Fruit fly (Drosophila melanogaster) whole organism, embryonic: Measurements from ENCODE around the gene BORCS5.
A peak's percentile ranks its signal among the peaks of the same experiment; 100 is the strongest.

Experiments
- Ada2b ChIP-seq: fragments of 200-800 bp; sonication (Bioruptor generic); IDR thresholded peaks from 2 replicates; pipeline ENCODE4 v1.3.6; 2022; ENCODE audit warnings: missing biosample characterization, missing genetic modification characterization
- Atf-2 ChIP-seq: fragments of 200-800 bp; sonication (Bioruptor generic); optimal IDR thresholded peaks from 2 replicates; lab custom pipeline; 2016; ENCODE audit warnings: missing biosample characterization, missing genetic modification characterization
- Bdp1 ChIP-seq: fragments of 200-800 bp; sonication (Bioruptor generic); optimal IDR thresholded peaks from 3 replicates; lab custom pipeline; 2016; ENCODE audit warnings: missing biosample characterization, missing genetic modification characterization
- CG10431 ChIP-seq: fragments of 200-800 bp; sonication (Bioruptor generic); optimal IDR thresholded peaks from 3 replicates; lab custom pipeline; 2018; ENCODE audit warnings: missing biosample characterization, mild to moderate bottlenecking, missing genetic modification characterization
- CG12236 ChIP-seq: fragments of 200-800 bp; sonication (Bioruptor generic); optimal IDR thresholded peaks from 2 replicates; lab custom pipeline; 2016; ENCODE audit warnings: missing biosample characterization, missing genetic modification characterization
- CG12659 ChIP-seq: fragments of 200-800 bp; sonication (Bioruptor generic); optimal IDR thresholded peaks from 3 replicates; lab custom pipeline; 2017; ENCODE audit warnings: mild to moderate bottlenecking, missing biosample characterization, missing genetic modification reagents, missing genetic modification characterization
- CG13296 ChIP-seq: fragments of 200-800 bp; sonication (Bioruptor generic); optimal IDR thresholded peaks from 3 replicates; lab custom pipeline; 2018; ENCODE audit warnings: missing biosample characterization, mild to moderate bottlenecking, missing genetic modification characterization
- CG13775 ChIP-seq: fragments of 200-800 bp; sonication (Bioruptor generic); optimal IDR thresholded peaks from 3 replicates; lab custom pipeline; 2017; ENCODE audit warnings: missing biosample characterization, mild to moderate bottlenecking, missing genetic modification characterization
- CG15011 ChIP-seq: fragments of 200-800 bp; sonication (Bioruptor generic); optimal IDR thresholded peaks from 3 replicates; lab custom pipeline; 2018; ENCODE audit warnings: missing biosample characterization, mild to moderate bottlenecking, missing genetic modification characterization
- CG15479 ChIP-seq: fragments of 200-800 bp; sonication (Bioruptor generic); optimal IDR thresholded peaks from 3 replicates; lab custom pipeline; 2019; ENCODE audit warnings: missing biosample characterization, mild to moderate bottlenecking, missing genetic modification characterization, moderate library complexity
- CG15601 ChIP-seq: fragments of 200-800 bp; sonication (Bioruptor generic); optimal IDR thresholded peaks from 3 replicates; lab custom pipeline; 2019; ENCODE audit warnings: missing biosample characterization, mild to moderate bottlenecking, missing genetic modification characterization, moderate library complexity
- CG1603 ChIP-seq: fragments of 200-800 bp; sonication (Bioruptor generic); optimal IDR thresholded peaks from 2 replicates; lab custom pipeline; 2019; ENCODE audit warnings: missing biosample characterization, mild to moderate bottlenecking, missing genetic modification characterization, moderate library complexity
- CG17328 ChIP-seq: fragments of 200-800 bp; sonication (Bioruptor generic); IDR thresholded peaks from 2 replicates; pipeline ENCODE4 v1.3.6; 2022; ENCODE audit warnings: missing biosample characterization, missing genetic modification characterization
- CG1792 ChIP-seq: fragments of 200-800 bp; sonication (Bioruptor generic); optimal IDR thresholded peaks from 2 replicates; lab custom pipeline; 2016; ENCODE audit warnings: missing biosample characterization, missing genetic modification characterization
- CG18619 ChIP-seq: fragments of 200-800 bp; sonication (Bioruptor generic); optimal IDR thresholded peaks from 3 replicates; lab custom pipeline; 2017; ENCODE audit warnings: missing biosample characterization, mild to moderate bottlenecking, missing genetic modification characterization
- CG2875 ChIP-seq: fragments of 200-800 bp; sonication (Bioruptor generic); optimal IDR thresholded peaks from 2 replicates; lab custom pipeline; 2017; ENCODE audit warnings: missing biosample characterization, mild to moderate bottlenecking, missing genetic modification characterization, missing genetic modification reagents
- CG30020 ChIP-seq: fragments of 200-800 bp; optimal IDR thresholded peaks from 2 replicates; lab custom pipeline; 2019; ENCODE audit warnings: missing biosample characterization, mild to moderate bottlenecking, missing genetic modification characterization, moderate library complexity
- CG31441 ChIP-seq: fragments of 200-800 bp; sonication (Bioruptor generic); IDR thresholded peaks from 2 replicates; pipeline ENCODE4 v1.3.6; 2022; ENCODE audit warnings: missing biosample characterization, missing genetic modification characterization
- Dip2 ChIP-seq: fragments of 200-800 bp; sonication (Bioruptor generic); IDR thresholded peaks from 2 replicates; pipeline ENCODE4 v1.3.6; 2022; ENCODE audit warnings: missing biosample characterization, missing genetic modification characterization
- Dip3 ChIP-seq: fragments of 200-800 bp; sonication (Bioruptor generic); optimal IDR thresholded peaks from 3 replicates; lab custom pipeline; 2016; ENCODE audit warnings: missing biosample characterization, missing genetic modification characterization
- Doc2 ChIP-seq: fragments of 200-800 bp; sonication (Bioruptor generic); IDR thresholded peaks from 2 replicates; pipeline ENCODE4 v1.3.6; 2022; ENCODE audit warnings: missing biosample characterization, missing genetic modification characterization
- Lhr ChIP-seq: fragments of 200-800 bp; sonication (Bioruptor generic); optimal IDR thresholded peaks from 3 replicates; lab custom pipeline; 2017; ENCODE audit warnings: mild to moderate bottlenecking, missing biosample characterization, missing genetic modification reagents, missing genetic modification characterization
- MESR4 ChIP-seq: fragments of 200-800 bp; sonication (Bioruptor generic); optimal IDR thresholded peaks from 2 replicates; lab custom pipeline; 2018; ENCODE audit warnings: missing biosample characterization, mild to moderate bottlenecking, missing genetic modification characterization, moderate library complexity
- NC2α ChIP-seq: fragments of 200-800 bp; sonication (Bioruptor generic); optimal IDR thresholded peaks from 2 replicates; lab custom pipeline; 2016; ENCODE audit warnings: missing biosample characterization, missing genetic modification characterization
- NFAT ChIP-seq: fragments of 200-800 bp; sonication (Bioruptor generic); IDR thresholded peaks from 2 replicates; pipeline ENCODE4 v1.3.6; 2022; ENCODE audit warnings: missing biosample characterization, missing genetic modification characterization
- Nf-YC ChIP-seq: fragments of 200-800 bp; optimal IDR thresholded peaks from 3 replicates; lab custom pipeline; 2019; ENCODE audit warnings: missing biosample characterization, mild to moderate bottlenecking, missing genetic modification characterization, moderate library complexity
- Opbp ChIP-seq: fragments of 200-800 bp; sonication (Bioruptor generic); IDR thresholded peaks from 3 replicates; pipeline ENCODE4 v1.3.6; 2022; ENCODE audit warnings: missing biosample characterization, missing genetic modification characterization; ENCODE audit not compliant: partially characterized antibody
- PHDP ChIP-seq: fragments of 200-800 bp; sonication (Bioruptor generic); optimal IDR thresholded peaks from 3 replicates; lab custom pipeline; 2018; ENCODE audit warnings: missing biosample characterization, mild to moderate bottlenecking, missing genetic modification characterization, moderate library complexity
- Pdp1 ChIP-seq, 2 experiments: fragments of 200-800 bp; sonication (Bioruptor generic); optimal IDR thresholded peaks; 3 replicates each; lab custom pipeline; 2016; ENCODE audit warnings: missing biosample characterization in 2 of 2, missing genetic modification characterization in 2 of 2, mild to moderate bottlenecking in 1 of 2, moderate library complexity in 1 of 2
- Rfx ChIP-seq: fragments of 200-800 bp; sonication (Bioruptor generic); IDR thresholded peaks from 2 replicates; pipeline ENCODE4 v1.3.6; 2022; ENCODE audit warnings: missing biosample characterization, missing genetic modification characterization
- al ChIP-seq: fragments of 200-800 bp; sonication (Bioruptor generic); IDR thresholded peaks from 2 replicates; pipeline ENCODE4 v1.3.6; 2022; ENCODE audit warnings: missing biosample characterization, missing genetic modification characterization
- amos ChIP-seq: fragments of 200-800 bp; sonication (Bioruptor generic); IDR thresholded peaks from 2 replicates; pipeline ENCODE4 v1.3.6; 2022; ENCODE audit warnings: missing biosample characterization, missing genetic modification characterization; ENCODE audit not compliant: partially characterized antibody
- chif ChIP-seq, 2 experiments: fragments of 200-800 bp; sonication (Bioruptor generic); optimal IDR thresholded peaks; 3 replicates each; lab custom pipeline; 2016; ENCODE audit warnings: missing biosample characterization in 2 of 2, missing genetic modification characterization in 2 of 2
- chn ChIP-seq: fragments of 200-800 bp; sonication (Bioruptor generic); optimal IDR thresholded peaks from 2 replicates; lab custom pipeline; 2016; ENCODE audit warnings: missing biosample characterization, missing genetic modification characterization
- crc ChIP-seq: fragments of 200-800 bp; sonication (Bioruptor generic); optimal IDR thresholded peaks from 2 replicates; lab custom pipeline; 2016; ENCODE audit warnings: missing biosample characterization, missing genetic modification characterization
- dan ChIP-seq: fragments of 200-800 bp; sonication (Bioruptor generic); IDR thresholded peaks from 2 replicates; pipeline ENCODE4 v1.3.6; 2022; ENCODE audit warnings: missing biosample characterization, missing genetic modification characterization
- dysf ChIP-seq: fragments of 200-800 bp; sonication (Bioruptor generic); IDR thresholded peaks from 3 replicates; pipeline ENCODE4 v1.3.6; 2022; ENCODE audit warnings: missing biosample characterization, missing genetic modification characterization
- ems ChIP-seq: fragments of 200-800 bp; sonication (Bioruptor generic); optimal IDR thresholded peaks from 3 replicates; lab custom pipeline; 2016; ENCODE audit warnings: missing biosample characterization, missing genetic modification characterization
- ftz-f1 ChIP-seq: fragments of 200-800 bp; sonication (Bioruptor generic); optimal IDR thresholded peaks from 2 replicates; lab custom pipeline; 2016; ENCODE audit warnings: missing biosample characterization, missing genetic modification characterization
- hb ChIP-seq: fragments of 200-800 bp; sonication (Bioruptor generic); IDR thresholded peaks from 3 replicates; pipeline ENCODE4 v1.3.6; 2022; ENCODE audit warnings: missing biosample characterization, missing genetic modification characterization; ENCODE audit not compliant: partially characterized antibody
- hbn ChIP-seq: fragments of 200-800 bp; sonication (Bioruptor generic); IDR thresholded peaks from 2 replicates; pipeline ENCODE4 v1.3.6; 2022; ENCODE audit warnings: missing biosample characterization, missing genetic modification characterization; ENCODE audit not compliant: partially characterized antibody
- jigr1 ChIP-seq: fragments of 200-800 bp; sonication (Bioruptor generic); IDR thresholded peaks from 3 replicates; pipeline ENCODE4 v1.3.6; 2022; ENCODE audit warnings: missing biosample characterization, missing genetic modification characterization
- odd ChIP-seq: fragments of 200-800 bp; sonication (Bioruptor generic); optimal IDR thresholded peaks from 2 replicates; lab custom pipeline; 2017; ENCODE audit warnings: missing biosample characterization, mild to moderate bottlenecking, missing genetic modification characterization
- prd ChIP-seq, 3 experiments: fragments of >200 bp in 2 of 3; fragments of 200-800 bp in 1 of 3; sonication (Bioruptor generic) in 1 of 3; optimal IDR thresholded peaks in 2 of 3; IDR thresholded peaks in 1 of 3; 2 replicates in 2 of 3; 3 replicates in 1 of 3; pipeline versions ENCODE4 v1.3.6 to Lab custom; 2017 to 2022; ENCODE audit warnings: missing biosample characterization in 1 of 3, missing genetic modification characterization in 1 of 3
- ro ChIP-seq: fragments of 200-800 bp; sonication (Bioruptor generic); IDR thresholded peaks from 2 replicates; pipeline ENCODE4 v1.3.6; 2022; ENCODE audit warnings: missing biosample characterization, missing genetic modification characterization
- sqz ChIP-seq: fragments of 200-800 bp; sonication (Bioruptor generic); optimal IDR thresholded peaks from 3 replicates; lab custom pipeline; 2018; ENCODE audit warnings: missing biosample characterization, mild to moderate bottlenecking, missing genetic modification characterization
- tgo ChIP-seq: fragments of 200-800 bp; sonication (Bioruptor generic); IDR thresholded peaks from 3 replicates; pipeline ENCODE4 v1.3.6; 2022; ENCODE audit warnings: missing biosample characterization, missing genetic modification characterization
- vnd ChIP-seq: fragments of 200-800 bp; sonication (Bioruptor generic); IDR thresholded peaks from 3 replicates; pipeline ENCODE4 v1.3.6; 2022; ENCODE audit warnings: missing biosample characterization, missing genetic modification characterization; ENCODE audit not compliant: partially characterized antibody
- yki ChIP-seq: fragments of >200 bp; optimal IDR thresholded peaks from 3 replicates; lab custom pipeline; 2018
- zfh2 ChIP-seq: fragments of 200-800 bp; sonication (Bioruptor generic); optimal IDR thresholded peaks from 2 replicates; lab custom pipeline; 2016; ENCODE audit warnings: missing biosample characterization, missing genetic modification characterization

BORCS5 gene

DNA sequence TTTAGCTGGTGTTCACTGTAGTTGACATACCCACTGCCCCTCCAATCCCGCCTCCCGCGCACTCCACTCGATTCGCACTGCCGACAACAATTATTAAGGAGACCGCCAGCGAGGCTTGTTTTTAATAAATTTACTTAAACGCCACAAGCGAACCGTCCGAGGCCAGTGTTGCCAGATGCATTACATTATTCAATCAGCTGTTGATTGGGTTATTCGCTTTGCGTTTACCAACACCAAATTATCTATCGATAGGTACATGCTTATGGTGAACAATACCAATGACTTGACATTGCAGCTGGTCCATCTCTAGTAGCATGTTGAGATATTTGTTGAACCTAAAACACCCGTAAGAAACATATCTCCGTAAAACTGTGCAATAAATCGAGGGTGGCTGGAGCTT lies 14.4 kb upstream of the BORCS5 start, which contains the start of the genes CG10353 and SelG (continued):
- peak; percentile 61 for TF ChIP-seq ftz-f1 (GFP tag; lab: Kevin White, UChicago)
- TF ChIP-seq hbn, result peak; percentile 86
- TF ChIP-seq CG1792 (GFP tag; lab: Kevin White, UChicago), result peak; percentile 24
- peak; percentile 51 for TF ChIP-seq Bdp1 (GFP tag; lab: Kevin White, UChicago)
- peak; percentile 75 for TF ChIP-seq hb
- TF ChIP-seq Lhr (GFP tag; lab: Kevin White, UChicago), result no peak
- no peak for TF ChIP-seq dan (GFP tag; lab: Robert Waterston, UW)
- TF ChIP-seq chn (GFP tag; lab: Kevin White, UChicago), result peak; percentile 30
- TF ChIP-seq CG17328 (GFP tag; lab: Robert Waterston, UW), result no peak
- peak; percentile 47 for TF ChIP-seq CG15601 (tag; lab: Kevin White, UChicago)
- TF ChIP-seq yki (lab: Kevin White, UChicago), result no peak
- peak; percentile 28 for TF ChIP-seq CG30020 (tag; lab: Kevin White, UChicago)
- no peak for TF ChIP-seq CG10431 (GFP tag; lab: Kevin White, UChicago)
- TF ChIP-seq CG13296 (GFP tag; lab: Kevin White, UChicago), result peak; percentile 20
- TF ChIP-seq vnd, result peak; percentile 63
- no peak for TF ChIP-seq CG13775 (GFP tag; lab: Kevin White, UChicago)
- TF ChIP-seq Opbp (GFP tag; lab: Robert Waterston, UW), result peak; percentile 89
- TF ChIP-seq Dip2 (GFP tag; lab: Robert Waterston, UW), result no peak
- TF ChIP-seq Dip3 (GFP tag; lab: Kevin White, UChicago), result peak; percentile 44
- TF ChIP-seq jigr1, result no peak
- no peak for TF ChIP-seq prd (optimal IDR thresholded peaks at IDR 0.05; lab: Kevin White, UChicago)
- TF ChIP-seq prd (GFP tag; IDR thresholded peaks at IDR 0.05; lab: Robert Waterston, UW), result 0 out of 3 replicates have a peak, but pooled peaks have one; percentile 12
- no peak for TF ChIP-seq ro (GFP tag; lab: Robert Waterston, UW)
- peak; percentile 59 for TF ChIP-seq Rfx (GFP tag; lab: Robert Waterston, UW)
- peak; percentile 18 to 26 for TF ChIP-seq chif (GFP tag; optimal IDR thresholded peaks at IDR 0.05; lab: Kevin White, UChicago)
- TF ChIP-seq CG15011 (GFP tag; lab: Kevin White, UChicago), result no peak
- TF ChIP-seq al (GFP tag; lab: Robert Waterston, UW), result no peak
- no peak for TF ChIP-seq Doc2 (GFP tag; lab: Robert Waterston, UW)
- peak; percentile 30 to 77 for TF ChIP-seq Pdp1 (GFP tag; optimal IDR thresholded peaks at IDR 0.05; lab: Kevin White, UChicago)
- no peak for TF ChIP-seq odd (GFP tag; lab: Kevin White, UChicago)
- TF ChIP-seq sqz (GFP tag; lab: Kevin White, UChicago), result peak; percentile 21
- no peak for TF ChIP-seq CG12236 (GFP tag; lab: Kevin White, UChicago)
- TF ChIP-seq CG1603 (tag; lab: Kevin White, UChicago), result peak; percentile 80
- no peak for TF ChIP-seq CG18619 (GFP tag; lab: Kevin White, UChicago)
- TF ChIP-seq Nf-YC (tag; lab: Kevin White, UChicago), result peak; percentile 22
- TF ChIP-seq crc (GFP tag; lab: Kevin White, UChicago), result no peak
- peak; percentile 81 for TF ChIP-seq MESR4 (GFP tag; lab: Kevin White, UChicago)
- peak; percentile 21 for TF ChIP-seq PHDP (tag; lab: Kevin White, UChicago)
- TF ChIP-seq CG31441 (GFP tag; lab: Robert Waterston, UW), result no peak
- peak; percentile 89 for TF ChIP-seq amos
- peak; percentile 35 for TF ChIP-seq ems (GFP tag; lab: Kevin White, UChicago)
- TF ChIP-seq CG15479 (GFP tag; lab: Kevin White, UChicago), result no peak
- peak; percentile 47; the same call in 1 of the 2 replicates for TF ChIP-seq NFAT
- peak; percentile 73 for TF ChIP-seq CG12659 (GFP tag; lab: Kevin White, UChicago)
- no peak for TF ChIP-seq CG2875 (GFP tag; lab: Kevin White, UChicago)
- peak; percentile 58 for TF ChIP-seq zfh2 (GFP tag; lab: Kevin White, UChicago)
- no peak for TF ChIP-seq dysf (GFP tag; lab: Robert Waterston, UW)
- TF ChIP-seq NC2α (GFP tag; lab: Kevin White, UChicago), result no peak
- no peak for TF ChIP-seq Ada2b (GFP tag; lab: Robert Waterston, UW)
- TF ChIP-seq Atf-2, result no peak
- TF ChIP-seq tgo (GFP tag; lab: Robert Waterston, UW), result peak; percentile 20; the same call in 1 of the 3 replicates
